Fruit fly (Drosophila melanogaster) whole organism, prepupa: ENCODE results near the gene CG13998.

Source experiments
- CG11762 ChIP-seq: fragments of 200-800 bp; sonication (Bioruptor generic); optimal IDR thresholded peaks from 3 replicates; lab custom pipeline; 2016; ENCODE audit warnings: missing biosample characterization, missing genetic modification characterization; ENCODE audit not compliant: insufficient read depth
- CG11902 ChIP-seq: fragments of 200-800 bp; sonication (Bioruptor generic); optimal IDR thresholded peaks from 3 replicates; lab custom pipeline; 2016; ENCODE audit warnings: missing biosample characterization, missing genetic modification characterization
- CG1621 ChIP-seq: fragments of 200-800 bp; sonication (Bioruptor generic); optimal IDR thresholded peaks from 3 replicates; lab custom pipeline; 2018; ENCODE audit warnings: missing biosample characterization, mild to moderate bottlenecking, missing genetic modification characterization
- CG16779 ChIP-seq: fragments of 200-800 bp; sonication (Bioruptor generic); optimal IDR thresholded peaks from 3 replicates; lab custom pipeline; 2017; ENCODE audit warnings: missing biosample characterization, mild to moderate bottlenecking, missing genetic modification characterization
- CG3032 ChIP-seq: fragments of 200-800 bp; optimal IDR thresholded peaks from 2 replicates; lab custom pipeline; 2019; ENCODE audit warnings: missing biosample characterization, mild to moderate bottlenecking, missing genetic modification characterization, moderate library complexity
- CG31627 ChIP-seq: fragments of 200-800 bp; sonication (Bioruptor generic); optimal IDR thresholded peaks from 3 replicates; lab custom pipeline; 2016; ENCODE audit warnings: missing biosample characterization, missing genetic modification characterization
- CG34406 ChIP-seq: fragments of 200-800 bp; sonication (Bioruptor generic); optimal IDR thresholded peaks from 3 replicates; lab custom pipeline; 2016; ENCODE audit warnings: missing biosample characterization, missing genetic modification characterization
- CG6792 ChIP-seq: fragments of 200-800 bp; sonication (Bioruptor generic); optimal IDR thresholded peaks from 3 replicates; lab custom pipeline; 2016; ENCODE audit warnings: missing biosample characterization, missing genetic modification characterization
- CG6854 ChIP-seq: fragments of 200-800 bp; sonication (Bioruptor generic); optimal IDR thresholded peaks from 2 replicates; lab custom pipeline; 2017; ENCODE audit warnings: missing biosample characterization, mild to moderate bottlenecking, missing genetic modification characterization
- CG9139 ChIP-seq: fragments of 200-800 bp; sonication (Bioruptor generic); optimal IDR thresholded peaks from 3 replicates; lab custom pipeline; 2017; ENCODE audit warnings: missing biosample characterization, mild to moderate bottlenecking, missing genetic modification characterization
- Eip75B ChIP-seq: fragments of 200-800 bp; sonication (Bioruptor generic); optimal IDR thresholded peaks from 3 replicates; lab custom pipeline; 2016; ENCODE audit warnings: missing biosample characterization, missing genetic modification characterization
- Eip78C ChIP-seq: fragments of 200-800 bp; sonication (Bioruptor generic); peaks from one replicate; lab custom pipeline; 2016; ENCODE audit warnings: missing biosample characterization, missing genetic modification characterization
- Gug ChIP-seq: fragments of 200-800 bp; sonication (Bioruptor generic); IDR thresholded peaks from 2 replicates; pipeline ENCODE4 v1.3.6; 2022; ENCODE audit warnings: missing biosample characterization, missing genetic modification characterization
- Hr38 ChIP-seq: sonication (Bioruptor generic); optimal IDR thresholded peaks from 2 replicates; lab custom pipeline; 2016; ENCODE audit warnings: missing biosample characterization, missing genetic modification characterization
- Hr39 ChIP-seq: fragments of 200-800 bp; sonication (Bioruptor generic); optimal IDR thresholded peaks from 2 replicates; lab custom pipeline; 2016; ENCODE audit warnings: missing biosample characterization, missing genetic modification characterization
- Lpt ChIP-seq: fragments of 200-800 bp; sonication (Bioruptor generic); optimal IDR thresholded peaks from 3 replicates; lab custom pipeline; 2016; ENCODE audit warnings: missing biosample characterization, missing genetic modification characterization
- Sox102F ChIP-seq: fragments of 200-800 bp; sonication (Bioruptor generic); optimal IDR thresholded peaks from 2 replicates; lab custom pipeline; 2016; ENCODE audit warnings: missing biosample characterization, mild to moderate bottlenecking, missing genetic modification characterization
- achi ChIP-seq: fragments of 200-800 bp; sonication (Bioruptor generic); optimal IDR thresholded peaks from 3 replicates; lab custom pipeline; 2016; ENCODE audit warnings: missing biosample characterization, missing genetic modification characterization
- acj6 ChIP-seq: fragments of 200-800 bp; sonication (Bioruptor generic); optimal IDR thresholded peaks from 3 replicates; lab custom pipeline; 2016; ENCODE audit warnings: missing biosample characterization, missing genetic modification characterization
- cyc ChIP-seq: fragments of 200-800 bp; sonication (Bioruptor generic); optimal IDR thresholded peaks from 3 replicates; lab custom pipeline; 2016; ENCODE audit warnings: missing biosample characterization, missing genetic modification characterization
- dac ChIP-seq: fragments of 200-800 bp; sonication (Bioruptor generic); optimal IDR thresholded peaks from 2 replicates; lab custom pipeline; 2017; ENCODE audit warnings: missing biosample characterization, mild to moderate bottlenecking, missing genetic modification characterization
- dsx ChIP-seq: fragments of 200-800 bp; optimal IDR thresholded peaks from 3 replicates; lab custom pipeline; 2019; ENCODE audit warnings: missing biosample characterization, mild to moderate bottlenecking, missing genetic modification characterization, moderate library complexity; ENCODE audit not compliant: poor library complexity, severe bottlenecking
- esn ChIP-seq: fragments of 200-800 bp; sonication (Bioruptor generic); optimal IDR thresholded peaks from 2 replicates; lab custom pipeline; 2016; ENCODE audit warnings: missing biosample characterization, mild to moderate bottlenecking, missing genetic modification characterization, moderate library complexity
- fd59A ChIP-seq: fragments of 200-800 bp; sonication (Bioruptor generic); optimal IDR thresholded peaks from 2 replicates; lab custom pipeline; 2017; ENCODE audit warnings: missing biosample characterization, mild to moderate bottlenecking, missing genetic modification characterization, missing genetic modification reagents
- fd85E ChIP-seq: fragments of 200-800 bp; sonication (Bioruptor generic); optimal IDR thresholded peaks from 3 replicates; lab custom pipeline; 2016; ENCODE audit warnings: missing biosample characterization, missing genetic modification characterization
- net ChIP-seq: fragments of 200-800 bp; sonication (Bioruptor generic); optimal IDR thresholded peaks from 3 replicates; lab custom pipeline; 2016; ENCODE audit warnings: missing biosample characterization, missing genetic modification characterization
- salr ChIP-seq, 2 experiments: fragments of 200-800 bp; sonication (Bioruptor generic); optimal IDR thresholded peaks; 3 replicates each; lab custom pipeline; 2016 to 2018; ENCODE audit warnings: missing biosample characterization in 2 of 2, missing genetic modification characterization in 2 of 2, mild to moderate bottlenecking in 1 of 2
- ss ChIP-seq, 2 experiments: fragments of 200-800 bp; sonication (Bioruptor generic); optimal IDR thresholded peaks; 2 replicates in 1 of 2; 3 replicates in 1 of 2; lab custom pipeline; 2017 to 2018; ENCODE audit warnings: mild to moderate bottlenecking in 2 of 2, missing biosample characterization in 2 of 2, missing genetic modification characterization in 2 of 2, moderate library complexity in 1 of 2
- svp ChIP-seq: fragments of 200-800 bp; sonication (Bioruptor generic); peaks from one replicate; lab custom pipeline; 2016; ENCODE audit warnings: missing biosample characterization, missing genetic modification characterization
- topi ChIP-seq: fragments of 200-800 bp; sonication (Bioruptor generic); optimal IDR thresholded peaks from 3 replicates; lab custom pipeline; 2016; ENCODE audit warnings: missing biosample characterization, missing genetic modification characterization
- vri ChIP-seq: fragments of 200-800 bp; sonication (Bioruptor generic); optimal IDR thresholded peaks from 3 replicates; lab custom pipeline; 2016; ENCODE audit warnings: missing biosample characterization, mild to moderate bottlenecking, missing genetic modification characterization

Gene CG13998

DNA sequence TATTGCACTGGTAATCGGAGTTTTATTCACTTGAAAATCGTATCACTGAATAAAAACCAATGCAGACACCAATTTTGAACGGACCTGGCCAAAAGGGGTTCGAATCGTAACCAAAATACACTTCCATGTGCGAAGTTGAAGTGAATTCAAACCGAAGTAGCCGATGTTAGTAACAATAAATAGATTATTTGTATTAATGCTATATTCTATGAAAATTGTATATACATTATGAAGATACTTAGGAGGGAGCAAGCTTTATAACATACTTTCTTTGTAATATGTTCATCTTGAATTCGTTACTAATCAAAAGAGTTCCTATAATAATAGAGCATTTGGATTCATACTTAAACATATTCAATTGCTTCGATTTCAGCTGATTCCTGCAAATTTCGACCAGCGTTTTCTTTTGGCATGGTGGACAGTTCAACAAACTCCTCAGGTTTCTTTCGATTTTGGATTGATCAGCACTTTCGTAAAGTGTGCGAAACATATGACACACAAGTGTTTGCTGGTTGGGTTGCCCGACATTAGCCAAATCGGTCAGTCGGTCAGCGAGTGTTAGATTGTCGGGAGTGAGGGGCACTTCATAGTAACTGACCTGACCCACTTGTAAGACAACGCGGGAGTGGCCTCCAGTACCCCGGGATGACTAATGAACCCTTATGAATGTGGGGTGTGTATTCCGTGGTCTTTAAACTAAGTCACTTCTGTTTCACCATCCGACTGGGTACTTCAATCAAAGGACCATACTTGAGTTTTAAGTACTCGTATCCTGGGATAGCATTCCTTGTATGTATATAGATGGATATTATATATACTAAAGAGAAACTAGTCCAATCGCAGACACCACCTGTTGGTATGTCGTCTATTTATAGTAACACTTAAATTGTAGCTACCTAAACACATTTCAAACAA, 11.3 kb upstream of the CG13998 start, which contains the start of the genes CG13992 and Ucp4C:
Gene CG13992 (minus strand): TSS at position 51 of the 915 bp plus-strand sequence.
Gene Ucp4C (plus strand): TSS at position 865 of the 915 bp plus-strand sequence.
- TF ChIP-seq Sox102F (GFP tag; lab: Kevin White, UChicago) = no peak

DNA sequence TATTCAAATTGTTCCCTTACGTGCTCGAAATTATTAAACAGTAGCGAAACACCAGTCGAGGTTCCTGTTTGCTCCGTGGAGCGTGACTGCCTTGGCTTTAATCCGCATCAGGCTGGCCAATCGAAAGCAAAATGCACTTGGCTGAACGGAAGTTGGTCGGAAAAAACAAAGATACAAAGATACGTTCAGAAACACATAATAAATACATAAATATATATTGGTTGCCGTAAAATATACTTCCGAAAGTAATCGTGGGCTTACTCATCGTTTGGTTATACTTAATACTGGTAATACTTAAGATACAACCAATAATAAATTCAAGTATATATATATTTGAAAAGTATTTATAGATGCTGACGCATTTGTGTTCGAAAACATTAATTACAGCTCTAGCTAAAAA, 8.2 kb upstream of the CG13998 start, which contains the start of gene psd:
Gene psd (minus strand): TSS at position 101 of the 400 bp plus-strand sequence.
- TF ChIP-seq Eip78C (GFP tag; lab: Kevin White, UChicago) = peak; percentile 48
- no peak for TF ChIP-seq Sox102F (GFP tag; lab: Kevin White, UChicago)

DNA sequence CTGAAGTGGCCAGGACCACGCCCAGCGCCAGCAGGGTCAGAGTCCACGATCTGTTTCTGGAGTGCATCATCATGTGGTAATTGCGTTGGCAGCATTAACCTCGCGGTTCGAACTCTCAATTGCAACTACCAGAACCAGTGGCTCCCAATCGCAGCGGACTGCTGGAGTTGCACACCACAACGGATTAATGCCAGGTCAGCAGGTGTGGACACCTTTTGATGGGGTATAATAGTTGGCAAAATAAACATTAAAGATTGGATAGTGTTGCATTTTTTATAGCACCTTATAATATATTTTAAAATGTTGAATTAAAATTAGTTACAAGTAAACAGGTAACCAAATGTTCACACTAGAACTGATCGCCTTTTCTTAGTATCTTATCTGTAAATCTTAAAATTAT, 7.6 kb upstream of the CG13998 start:
- no peak for TF ChIP-seq ss (GFP tag; optimal IDR thresholded peaks at IDR 0.05; lab: Kevin White, UChicago)
- no peak for TF ChIP-seq Eip78C (GFP tag; lab: Kevin White, UChicago)
- TF ChIP-seq CG11902 (GFP tag; lab: Kevin White, UChicago) = no peak

DNA sequence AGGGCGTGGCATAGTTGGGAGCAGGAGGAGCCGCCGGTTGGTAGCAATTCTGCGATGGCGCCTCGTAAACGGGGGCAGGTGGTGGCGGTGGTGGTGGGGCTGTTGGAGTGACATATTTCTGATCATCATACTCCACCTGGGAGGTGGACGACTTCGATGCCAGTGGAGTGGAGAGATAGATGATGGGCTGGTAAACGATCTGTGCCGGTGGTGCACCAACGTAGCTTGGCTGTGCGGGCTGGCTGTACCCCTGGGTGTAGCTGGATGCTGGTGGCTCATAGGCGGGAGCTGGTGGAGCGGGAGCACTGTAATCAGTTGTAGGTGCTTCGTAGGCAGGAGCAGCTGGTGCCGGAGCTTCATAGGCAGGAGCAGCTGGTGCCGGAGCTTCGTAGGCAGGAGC, 6.6 kb upstream of the CG13998 start:
- TF ChIP-seq Eip78C (GFP tag; lab: Kevin White, UChicago) = no peak
- no peak for TF ChIP-seq CG1621 (tag; lab: Kevin White, UChicago)
- TF ChIP-seq Gug (GFP tag; lab: Robert Waterston, UW) = no peak
- TF ChIP-seq vri (GFP tag; lab: Kevin White, UChicago) = no peak
- no peak for TF ChIP-seq CG11762 (GFP tag; lab: Kevin White, UChicago)
- TF ChIP-seq ss (GFP tag; optimal IDR thresholded peaks at IDR 0.05; lab: Kevin White, UChicago) = no peak
- TF ChIP-seq svp (GFP tag; lab: Kevin White, UChicago) = no peak
- no peak for TF ChIP-seq achi (GFP tag; lab: Kevin White, UChicago)
- TF ChIP-seq Hr38 (GFP tag; lab: Kevin White, UChicago) = no peak
- no peak for TF ChIP-seq dac (GFP tag; lab: Kevin White, UChicago)
- no peak for TF ChIP-seq CG6854
- TF ChIP-seq net (GFP tag; lab: Kevin White, UChicago) = no peak
- TF ChIP-seq CG34406 = no peak
- TF ChIP-seq Eip75B (GFP tag; lab: Kevin White, UChicago) = no peak
- no peak for TF ChIP-seq CG3032 (tag; lab: Kevin White, UChicago)
- no peak for TF ChIP-seq CG31627 (GFP tag; lab: Kevin White, UChicago)
- no peak for TF ChIP-seq Lpt (GFP tag; lab: Kevin White, UChicago)
- TF ChIP-seq CG9139 (GFP tag; lab: Kevin White, UChicago) = no peak
- no peak for TF ChIP-seq fd85E (GFP tag; lab: Kevin White, UChicago)
- TF ChIP-seq dsx (GFP tag; lab: Kevin White, UChicago) = no peak

DNA sequence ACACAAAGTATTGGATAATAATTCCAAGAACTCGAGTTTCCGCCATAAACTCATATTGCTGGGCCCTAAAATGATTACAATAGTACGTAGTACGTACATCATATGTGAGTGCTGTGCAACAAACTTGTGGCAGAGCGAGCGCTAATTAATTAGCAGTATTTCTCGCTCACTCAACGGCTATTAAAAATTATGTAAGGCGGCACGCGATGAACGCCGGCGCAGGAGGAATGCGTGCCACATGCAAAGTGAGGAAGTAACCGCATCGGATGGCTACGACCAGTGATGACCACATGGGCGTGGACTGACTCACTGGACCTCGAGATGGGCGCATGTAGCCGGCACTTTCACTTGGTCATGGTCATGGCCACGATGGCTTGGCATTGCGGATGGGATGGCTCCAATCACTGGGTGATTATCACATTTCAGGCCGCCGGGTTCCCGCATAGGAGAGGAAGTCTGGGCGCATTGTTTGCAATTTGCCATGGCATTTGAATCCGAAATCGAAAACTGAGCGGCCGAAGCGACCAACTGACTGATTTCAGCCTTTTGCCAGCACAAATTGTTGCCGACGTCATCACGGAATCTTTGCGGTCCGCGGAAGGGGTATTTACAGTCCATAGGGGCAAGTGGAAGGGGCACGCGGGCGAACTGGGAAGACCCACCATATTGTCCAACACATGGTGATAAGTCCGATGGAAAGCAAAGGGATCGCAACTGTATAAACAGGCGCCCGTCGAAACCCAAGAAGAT, 4.7 kb upstream of the CG13998 start:
- peak in 1 of 2 experiments; percentile 98 for TF ChIP-seq ss (GFP tag; optimal IDR thresholded peaks at IDR 0.05; lab: Kevin White, UChicago)
- TF ChIP-seq acj6 = no peak
- no peak for TF ChIP-seq Hr39 (GFP tag; lab: Kevin White, UChicago)

DNA sequence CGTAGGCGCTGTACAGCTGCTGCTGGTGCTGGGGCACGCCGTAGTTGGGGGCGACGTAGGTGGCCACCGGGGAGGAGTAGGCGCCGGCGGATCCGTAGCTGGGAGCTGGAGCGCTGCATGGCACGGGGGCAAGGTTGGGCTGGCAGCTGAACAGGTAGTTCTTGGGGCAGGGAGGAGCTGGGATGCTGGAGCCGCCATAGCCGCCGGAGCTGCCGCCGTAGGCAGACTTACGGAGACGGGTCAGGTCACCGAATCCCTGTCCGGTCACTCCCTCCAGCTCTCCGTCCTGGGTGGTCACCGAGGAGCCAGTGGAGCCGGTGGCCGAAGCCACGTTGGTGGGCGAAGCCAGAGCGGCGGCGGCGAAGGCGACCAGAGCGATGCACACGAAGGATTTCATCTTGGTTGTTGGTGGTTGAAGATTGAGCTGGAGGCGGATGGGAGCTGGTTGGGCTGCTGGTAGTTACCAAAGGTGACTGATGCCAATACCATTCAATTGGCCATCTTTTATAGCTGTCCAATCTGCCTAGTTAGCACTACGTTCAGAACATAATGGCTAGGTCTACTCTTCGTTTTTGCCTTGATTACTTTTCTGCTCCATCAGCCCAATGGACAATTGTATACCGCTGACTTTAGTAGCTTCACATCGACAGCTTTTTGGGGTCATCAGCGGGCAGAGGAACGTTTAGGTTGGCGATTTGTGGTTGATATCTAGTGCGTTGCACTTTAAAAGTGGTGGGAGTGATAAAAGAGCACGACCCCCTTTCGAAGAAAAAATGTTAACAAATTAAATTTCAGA, 3.4 kb upstream of the CG13998 start, which contains the start of gene Vm26Aa:
Gene Vm26Aa (minus strand): TSS at position 478 of the 796 bp plus-strand sequence.
- TF ChIP-seq CG11762 (GFP tag; lab: Kevin White, UChicago) (no peak), cyc (GFP tag; lab: Kevin White, UChicago) (no peak), CG16779 (tag; lab: Kevin White, UChicago) (no peak), topi (GFP tag; lab: Kevin White, UChicago) (no peak), fd85E (GFP tag; lab: Kevin White, UChicago) (no peak), esn (no peak), CG1621 (tag; lab: Kevin White, UChicago) (no peak), salr (GFP tag; optimal IDR thresholded peaks at IDR 0.05; lab: Kevin White, UChicago) (no peak), CG6792 (GFP tag; lab: Kevin White, UChicago) (no peak), fd59A (GFP tag; lab: Kevin White, UChicago) (no peak), CG9139 (GFP tag; lab: Kevin White, UChicago) (no peak)
